Fruit fly (Drosophila melanogaster): ENCODE data around the gene Septin1.

- TF ChIP-seq kay (GFP tag; ENCODE audit: borderline replicate concordance) (no peak), Hr96 (GFP tag; optimal IDR thresholded peaks at IDR 0.05) (no peak)
These were observed 38.8 kb upstream of the Septin1 start, which contains the start of the genes SLIRP1 and anox for dm6 chrX:21319202-21319772.
